Worm (Caenorhabditis elegans): ENCODE measurements around the gene pgp-11.

DNA sequence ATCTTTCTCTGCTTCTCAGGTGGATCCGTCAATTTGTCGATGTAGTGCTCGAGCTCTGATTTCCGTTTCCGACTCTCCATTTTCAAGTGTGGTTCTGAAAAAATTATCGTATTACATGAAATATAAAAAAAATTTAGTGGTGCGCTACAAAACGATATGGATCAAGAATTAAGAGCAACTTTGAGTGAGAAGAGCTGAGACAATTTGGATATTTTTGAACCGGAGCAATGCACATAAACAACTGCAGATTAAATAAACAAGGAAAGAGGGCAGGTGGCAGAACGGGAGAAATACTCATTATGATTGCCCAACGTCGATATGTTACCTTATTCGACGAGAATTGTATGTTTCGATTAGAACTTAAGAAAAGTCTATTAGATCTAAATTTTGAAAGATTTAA lies 23.6 kb upstream of the pgp-11 start, which contains the start of gene swsn-7:
- TF ChIP-seq ama-1 (optimal IDR thresholded peaks at IDR 0.05) (no peak), nhr-11 (tag; optimal IDR thresholded peaks at IDR 0.05) (no peak), gmeb-2 (tag; optimal IDR thresholded peaks at IDR 0.05) (no peak), sox-4 (tag; optimal IDR thresholded peaks at IDR 0.05) (no peak), lin-11 (tag; optimal IDR thresholded peaks at IDR 0.05) (no peak), tbx-7 (tag; optimal IDR thresholded peaks at IDR 0.05) (no peak), elt-2 (tag; optimal IDR thresholded peaks at IDR 0.05) (no peak), pha-4 (tag; optimal IDR thresholded peaks at IDR 0.05) (no peak), tbx-2 (tag; optimal IDR thresholded peaks at IDR 0.05) (no peak), ztf-16 (tag; optimal IDR thresholded peaks at IDR 0.05) (no peak), ceh-34 (tag; optimal IDR thresholded peaks at IDR 0.05) (no peak), fax-1 (tag; optimal IDR thresholded peaks at IDR 0.05) (no peak), sdc-2 (tag; optimal IDR thresholded peaks at IDR 0.05) (no peak)
